Fruit fly (Drosophila melanogaster): ENCODE results near the gene CG32112.

The CG32112 gene

dm6 chr3L:12754769-12755189 is 13.3 kb downstream of the CG32112 start, which contains the start of the genes CG10973 and Vps13D (continued):
- TF ChIP-seq fd64A (GFP tag; optimal IDR thresholded peaks at IDR 0.05) (peak; percentile 90), HLH4C (GFP tag; IDR thresholded peaks at IDR 0.05; ENCODE audit: partially characterized antibody) (peak; percentile 83), run (tag; optimal IDR thresholded peaks at IDR 0.05) (peak; percentile 82), CG42726 (GFP tag; IDR thresholded peaks at IDR 0.05; ENCODE audit: partially characterized antibody) (peak; percentile 67; the same call in 1 of the 2 replicates), ato (GFP tag; IDR thresholded peaks at IDR 0.05; ENCODE audit: partially characterized antibody) (no peak; the same call in none of the 2 replicates), CG9876 (GFP tag; optimal IDR thresholded peaks at IDR 0.05) (no peak), Lhr (GFP tag; optimal IDR thresholded peaks at IDR 0.05) (peak; percentile 59), sens-2 (GFP tag; IDR thresholded peaks at IDR 0.05) (no peak), bbx (GFP tag; IDR thresholded peaks at IDR 0.05; ENCODE audit: partially characterized antibody) (peak; percentile 86), E2f2 (GFP tag; IDR thresholded peaks at IDR 0.05) (peak; percentile 40; the same call in 1 of the 2 replicates), Abd-B (GFP tag; optimal IDR thresholded peaks at IDR 0.05) (no peak), CG6254 (GFP tag; optimal IDR thresholded peaks at IDR 0.05) (peak; percentile 68), ssp (GFP tag; IDR thresholded peaks at IDR 0.05) (0 out of 2 replicates have a peak, but pooled peaks have one; percentile 25), CHES-1-like (GFP tag; optimal IDR thresholded peaks at IDR 0.05) (peak; percentile 33), toy (GFP tag; IDR thresholded peaks at IDR 0.05) (no peak), pzg (GFP tag; optimal IDR thresholded peaks at IDR 0.05) (peak; percentile 84), lab (GFP tag; optimal IDR thresholded peaks at IDR 0.05) (no peak), CG6854 (GFP tag; optimal IDR thresholded peaks at IDR 0.05) (no peak), CG1602 (GFP tag; optimal IDR thresholded peaks at IDR 0.05) (peak; percentile 44), Oaz (GFP tag; IDR thresholded peaks at IDR 0.05) (no peak), az2 (GFP tag; optimal IDR thresholded peaks at IDR 0.05) (no peak), vnd (GFP tag; IDR thresholded peaks at IDR 0.05; ENCODE audit: partially characterized antibody) (peak; percentile 84), bowl (GFP tag; IDR thresholded peaks at IDR 0.05) (no peak), btn (GFP tag; optimal IDR thresholded peaks at IDR 0.05) (no peak), Dfd (GFP tag; optimal IDR thresholded peaks at IDR 0.05) (no peak), Atf6 (GFP tag; IDR thresholded peaks at IDR 0.05) (peak; percentile 70), Blimp-1 (GFP tag; optimal IDR thresholded peaks at IDR 0.05) (no peak), CG2678 (tag; optimal IDR thresholded peaks at IDR 0.05) (no peak), CG4424 (GFP tag; optimal IDR thresholded peaks at IDR 0.05) (peak; percentile 52), sima (GFP tag; optimal IDR thresholded peaks at IDR 0.05) (peak; percentile 55), CG7357 (GFP tag; IDR thresholded peaks at IDR 0.05) (no peak), Xrp1 (GFP tag; IDR thresholded peaks at IDR 0.05) (peak; percentile 58; the same call in 1 of the 2 replicates), dmrt11E (tag; optimal IDR thresholded peaks at IDR 0.05) (peak; percentile 68), CG2120 (GFP tag; optimal IDR thresholded peaks at IDR 0.05) (peak; percentile 53), croc (GFP tag; conservative IDR thresholded peaks at IDR 0.05) (no peak), CG5953 (GFP tag; IDR thresholded peaks at IDR 0.05) (peak; percentile 48; the same call in 1 of the 2 replicates), fru (optimal IDR thresholded peaks at IDR 0.05) (no peak), CG12744 (GFP tag; optimal IDR thresholded peaks at IDR 0.05) (no peak), CG10431 (GFP tag; optimal IDR thresholded peaks at IDR 0.05) (no peak), CG4282 (GFP tag; optimal IDR thresholded peaks at IDR 0.05) (no peak), gro (GFP tag; optimal IDR thresholded peaks at IDR 0.05) (peak; percentile 11), Usf (GFP tag; optimal IDR thresholded peaks at IDR 0.05) (no peak), unc-4 (GFP tag; IDR thresholded peaks at IDR 0.05; ENCODE audit: partially characterized antibody) (peak; percentile 92), ara (GFP tag; IDR thresholded peaks at IDR 0.05) (no peak; the same call in 1 of the 2 replicates), Hr3 (GFP tag; optimal IDR thresholded peaks at IDR 0.05) (peak; percentile 39), CG9727 (GFP tag; optimal IDR thresholded peaks at IDR 0.05) (no peak), CG32532 (GFP tag; IDR thresholded peaks at IDR 0.05) (0 out of 2 replicates have a peak, but pooled peaks have one; percentile 7), CG1647 (GFP tag; optimal IDR thresholded peaks at IDR 0.05) (peak; percentile 57), ranshi (GFP tag; IDR thresholded peaks at IDR 0.05) (peak; percentile 47; the same call in 1 of the 2 replicates), CG14014 (GFP tag; IDR thresholded peaks at IDR 0.05) (peak; percentile 35; the same call in 1 of the 2 replicates), CG4854 (GFP tag; optimal IDR thresholded peaks at IDR 0.05) (peak; percentile 69)
